Worm (Caenorhabditis elegans) whole organism, L3 larva: ENCODE measurements around the gene CD4.1.

Experiments used
- R02D3.7 ChIP-seq: fragments of 150-350 bp; optimal IDR thresholded peaks from 2 replicates; lab custom pipeline; 2014; ENCODE audit warnings: missing biosample characterization, missing genetic modification characterization
- ZK546.5 ChIP-seq: sonication (generic microtip); optimal IDR thresholded peaks from 2 replicates; lab custom pipeline; 2017; ENCODE audit warnings: missing biosample characterization, missing genetic modification characterization
- aly-2 ChIP-seq: fragments of 150-350 bp; optimal IDR thresholded peaks from 2 replicates; lab custom pipeline; 2014; ENCODE audit warnings: missing biosample characterization, missing genetic modification characterization
- ama-1 ChIP-seq: fragments of 150-350 bp; optimal IDR thresholded peaks from 2 replicates; lab custom pipeline; 2018
- ceh-9 ChIP-seq: sonication (generic microtip); optimal IDR thresholded peaks from 2 replicates; lab custom pipeline; 2018; ENCODE audit warnings: missing biosample characterization, missing genetic modification characterization
- daf-12 ChIP-seq: fragments of 150-350 bp; optimal IDR thresholded peaks from 2 replicates; lab custom pipeline; 2014; ENCODE audit warnings: missing biosample characterization, missing genetic modification reagents, missing genetic modification characterization
- egl-27 ChIP-seq: sonication (generic microtip); optimal IDR thresholded peaks from 4 replicates; lab custom pipeline; 2017; ENCODE audit warnings: missing biosample characterization, missing genetic modification reagents, missing genetic modification characterization
- egl-5 ChIP-seq: fragments of 150-350 bp; optimal IDR thresholded peaks from 2 replicates; lab custom pipeline; 2017; ENCODE audit warnings: missing biosample characterization, missing genetic modification reagents, missing genetic modification characterization, inconsistent platforms
- elt-1 ChIP-seq: fragments of 150-350 bp; optimal IDR thresholded peaks from 2 replicates; lab custom pipeline; 2014; ENCODE audit warnings: missing biosample characterization, missing genetic modification characterization
- eor-1 ChIP-seq, 2 experiments: fragments of 150-350 bp; optimal IDR thresholded peaks; 2 replicates each; lab custom pipeline; 2014 to 2018; ENCODE audit warnings: missing biosample characterization in 2 of 2, missing genetic modification characterization in 2 of 2
- fkh-2 ChIP-seq: fragments of 150-350 bp; optimal IDR thresholded peaks from 2 replicates; lab custom pipeline; 2014; ENCODE audit warnings: missing biosample characterization, missing genetic modification reagents, missing genetic modification characterization
- hmg-11 ChIP-seq: sonication (generic microtip); optimal IDR thresholded peaks from 2 replicates; lab custom pipeline; 2016; ENCODE audit warnings: missing genetic modification characterization, missing compliant biosample characterization
- jun-1 ChIP-seq: fragments of 150-350 bp; optimal IDR thresholded peaks from 2 replicates; lab custom pipeline; 2014; ENCODE audit warnings: missing biosample characterization, missing genetic modification reagents, missing genetic modification characterization
- lin-15B ChIP-seq: fragments of 150-350 bp; optimal IDR thresholded peaks from 2 replicates; lab custom pipeline; 2014; ENCODE audit warnings: missing biosample characterization, missing genetic modification characterization
- lsy-12 ChIP-seq: sonication (generic microtip); optimal IDR thresholded peaks from 2 replicates; lab custom pipeline; 2016; ENCODE audit warnings: mild to moderate bottlenecking, missing genetic modification characterization, missing compliant biosample characterization
- mml-1 ChIP-seq: fragments of 150-350 bp; sonication (generic microtip); optimal IDR thresholded peaks from 3 replicates; lab custom pipeline; 2014; ENCODE audit warnings: missing biosample characterization, missing genetic modification characterization
- nfya-1 ChIP-seq: sonication (generic microtip); optimal IDR thresholded peaks from 2 replicates; lab custom pipeline; 2017; ENCODE audit warnings: missing genetic modification characterization, mild to moderate bottlenecking, missing compliant biosample characterization, antibody characterized with exemption, moderate library complexity; ENCODE audit not compliant: insufficient read depth
- nhr-11 ChIP-seq: fragments of 150-350 bp; optimal IDR thresholded peaks from 2 replicates; lab custom pipeline; 2014; ENCODE audit warnings: missing biosample characterization, missing genetic modification characterization
- nhr-12 ChIP-seq: fragments of 150-350 bp; optimal IDR thresholded peaks from 2 replicates; lab custom pipeline; 2014; ENCODE audit warnings: missing biosample characterization, missing genetic modification characterization
- nhr-23 ChIP-seq: fragments of 150-350 bp; optimal IDR thresholded peaks from 2 replicates; lab custom pipeline; 2014; ENCODE audit warnings: missing biosample characterization, missing genetic modification reagents, missing genetic modification characterization
- nhr-237 ChIP-seq: fragments of 150-350 bp; optimal IDR thresholded peaks from 2 replicates; lab custom pipeline; 2014; ENCODE audit warnings: missing biosample characterization, missing genetic modification characterization
- nhr-25 ChIP-seq: sonication (generic microtip); optimal IDR thresholded peaks from 2 replicates; lab custom pipeline; 2017; ENCODE audit warnings: missing biosample characterization, missing genetic modification characterization
- nhr-28 ChIP-seq: fragments of 150-350 bp; optimal IDR thresholded peaks from 2 replicates; lab custom pipeline; 2014; ENCODE audit warnings: missing biosample characterization, missing genetic modification characterization
- nhr-43 ChIP-seq: sonication (generic microtip); optimal IDR thresholded peaks from 2 replicates; lab custom pipeline; 2016; ENCODE audit warnings: mild to moderate bottlenecking, missing genetic modification characterization, missing compliant biosample characterization; ENCODE audit not compliant: poor library complexity, severe bottlenecking
- nhr-67 ChIP-seq: fragments of 150-350 bp; optimal IDR thresholded peaks from 2 replicates; lab custom pipeline; 2014; ENCODE audit warnings: missing biosample characterization, missing genetic modification characterization
- nhr-76 ChIP-seq: fragments of 150-350 bp; sonication (generic microtip); optimal IDR thresholded peaks from 5 replicates; lab custom pipeline; 2014; ENCODE audit warnings: missing biosample characterization, missing genetic modification characterization
- pha-4 ChIP-seq: fragments of 150-350 bp; optimal IDR thresholded peaks from 2 replicates; lab custom pipeline; 2014; ENCODE audit warnings: missing biosample characterization, missing genetic modification reagents, missing genetic modification characterization
- pqm-1 ChIP-seq: fragments of 150-350 bp; optimal IDR thresholded peaks from 2 replicates; lab custom pipeline; 2017; ENCODE audit warnings: missing biosample characterization, missing genetic modification characterization, inconsistent platforms
- sea-2 ChIP-seq: fragments of 150-350 bp; sonication (generic microtip); optimal IDR thresholded peaks from 4 replicates; lab custom pipeline; 2014; ENCODE audit warnings: missing biosample characterization, missing genetic modification reagents, missing genetic modification characterization
- skn-1 ChIP-seq: fragments of 150-350 bp; optimal IDR thresholded peaks from 2 replicates; lab custom pipeline; 2014; ENCODE audit warnings: missing biosample characterization, missing genetic modification characterization
- snpc-4 ChIP-seq: fragments of 150-350 bp; optimal IDR thresholded peaks from 2 replicates; lab custom pipeline; 2014; ENCODE audit warnings: missing biosample characterization, missing genetic modification characterization
- tbx-2 ChIP-seq: sonication (generic microtip); optimal IDR thresholded peaks from 2 replicates; lab custom pipeline; 2016; ENCODE audit warnings: mild to moderate bottlenecking, missing genetic modification characterization, missing compliant biosample characterization
- unc-39 ChIP-seq: sonication (generic microtip); optimal IDR thresholded peaks from 4 replicates; lab custom pipeline; 2017; ENCODE audit warnings: missing biosample characterization, missing genetic modification characterization
- zag-1 ChIP-seq: fragments of 150-350 bp; optimal IDR thresholded peaks from 2 replicates; lab custom pipeline; 2014; ENCODE audit warnings: missing biosample characterization, missing genetic modification characterization
- ztf-11 ChIP-seq: fragments of 150-350 bp; optimal IDR thresholded peaks from 2 replicates; lab custom pipeline; 2014; ENCODE audit warnings: missing biosample characterization, missing genetic modification characterization
- ztf-4 ChIP-seq: fragments of 150-350 bp; optimal IDR thresholded peaks from 2 replicates; lab custom pipeline; 2014; ENCODE audit warnings: missing biosample characterization, missing genetic modification characterization

Gene CD4.1

DNA sequence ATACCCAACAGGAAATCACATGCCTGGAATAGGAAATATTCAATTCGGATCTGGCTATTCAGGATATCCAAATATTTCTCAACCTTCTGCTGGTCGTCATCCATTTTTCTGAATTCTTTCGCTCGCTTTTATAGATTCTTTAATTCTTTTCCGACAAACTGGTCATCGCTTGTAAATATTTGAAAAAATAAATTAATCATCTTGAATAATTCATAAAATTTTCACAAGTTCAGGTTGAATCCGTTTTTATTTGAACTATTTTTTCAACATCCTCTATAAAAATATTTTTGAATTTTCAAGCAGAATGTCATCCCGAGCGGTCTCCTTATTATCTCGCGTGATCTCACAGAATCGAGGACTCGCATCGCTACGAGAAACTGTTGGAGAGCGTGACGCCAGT lies 12.9 kb upstream of the CD4.1 start, which contains the start of gene mrpl-48:
TSS of gene mrpl-48 (plus strand) at position 301 of the 400 bp plus-strand sequence.
- TF ChIP-seq ama-1 (peak; percentile 28), hmg-11 (tag; lab: Kevin White, UChicago) (no peak)

DNA sequence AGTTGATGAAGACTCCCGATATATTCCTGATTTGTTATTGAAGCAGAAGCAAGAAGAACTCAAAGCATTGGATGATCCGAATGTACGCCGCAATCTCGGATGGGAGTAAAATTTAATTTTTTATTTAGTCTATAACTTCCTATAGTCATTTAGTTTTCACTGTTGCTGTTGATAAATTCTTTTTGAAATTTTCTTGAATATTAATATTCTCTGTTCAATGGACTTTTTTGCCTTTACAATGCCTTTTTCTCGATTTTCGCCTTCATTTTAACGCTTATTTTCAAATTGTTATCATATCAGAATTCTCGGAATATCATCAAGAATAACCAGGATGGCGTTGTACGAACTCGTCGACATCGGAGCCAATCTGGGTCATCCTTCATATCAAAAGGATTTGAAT lies 12.0 kb upstream of the CD4.1 start, which contains the start of gene crn-2:
TSS of gene crn-2 (plus strand) at position 301 of the 400 bp plus-strand sequence.
- TF ChIP-seq nhr-67 (tag; lab: Kevin White, UChicago) (no peak), sea-2 (GFP tag; lab: Kevin White, UChicago) (no peak), nhr-76 (tag; lab: Kevin White, UChicago) (no peak), nfya-1 (tag; lab: Kevin White, UChicago) (no peak), pqm-1 (no peak), R02D3.7 (no peak), lsy-12 (tag; lab: Kevin White, UChicago) (no peak), aly-2 (tag; lab: Kevin White, UChicago) (no peak), skn-1 (tag; lab: Kevin White, UChicago) (no peak), unc-39 (no peak)
- TF ChIP-seq, all 47 proteins: peak for 0

DNA sequence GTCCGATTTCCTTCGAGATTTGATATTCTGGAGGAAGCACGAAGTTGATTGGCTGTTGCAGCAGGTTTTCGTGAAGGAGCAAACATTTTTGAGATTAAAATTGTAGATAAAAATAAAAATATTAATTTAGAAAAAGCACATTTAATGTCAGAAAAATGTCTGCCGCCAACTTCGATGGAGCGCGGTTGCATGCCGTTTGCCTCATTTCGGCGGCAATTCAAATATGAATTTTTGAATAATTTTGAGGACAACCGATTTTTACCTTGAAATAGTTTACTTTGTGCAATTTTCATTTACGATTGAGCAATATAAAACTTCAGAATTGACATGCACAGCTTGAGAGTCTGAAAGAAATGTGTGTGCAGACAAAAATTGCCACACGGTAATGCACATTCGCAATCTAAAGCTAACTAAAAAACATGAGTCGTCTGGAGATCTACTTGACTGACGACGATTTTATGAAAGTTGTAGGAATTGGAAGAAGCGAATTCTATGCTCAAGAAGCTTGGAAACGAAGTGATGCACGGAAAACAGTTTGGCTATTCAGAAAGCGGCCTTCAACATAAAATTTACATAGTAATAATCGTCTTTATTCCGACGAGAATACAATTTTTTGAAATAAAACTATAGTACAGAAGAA lies 9.8 kb upstream of the CD4.1 start, which contains the start of gene zhit-1:
TSS of gene zhit-1 (minus strand) at position 161 of the 640 bp plus-strand sequence.
- peak; percentile 51 for TF ChIP-seq egl-5 (tag; lab: Kevin White, UChicago)
- peak; percentile 21 for TF ChIP-seq nhr-23 (tag; lab: Kevin White, UChicago)
- TF ChIP-seq sea-2 (GFP tag; lab: Kevin White, UChicago), result no peak
- no peak for TF ChIP-seq zag-1 (tag; lab: Kevin White, UChicago)
- peak; percentile 45 for TF ChIP-seq pha-4 (tag; lab: Kevin White, UChicago)
- TF ChIP-seq snpc-4, result peak; percentile 58
- no peak for TF ChIP-seq jun-1 (tag; lab: Kevin White, UChicago)
- TF ChIP-seq nhr-11 (tag; lab: Kevin White, UChicago), result no peak
- no peak for TF ChIP-seq nhr-67 (tag; lab: Kevin White, UChicago)
- no peak for TF ChIP-seq fkh-2 (tag; lab: Kevin White, UChicago)
- no peak for TF ChIP-seq nhr-28
- no peak for TF ChIP-seq daf-12 (tag; lab: Kevin White, UChicago)
- no peak for TF ChIP-seq ztf-11
- TF ChIP-seq nhr-43, result no peak
- no peak for TF ChIP-seq lsy-12 (tag; lab: Kevin White, UChicago)
- TF ChIP-seq elt-1 (tag; lab: Kevin White, UChicago), result no peak
- TF ChIP-seq lin-15B (tag; lab: Kevin White, UChicago), result peak; percentile 58
- TF ChIP-seq nhr-25, result no peak
- TF ChIP-seq nhr-12 (tag; lab: Kevin White, UChicago), result no peak
- TF ChIP-seq R02D3.7, result no peak
- TF ChIP-seq unc-39, result no peak
- TF ChIP-seq nfya-1 (tag; lab: Kevin White, UChicago), result peak; percentile 42
- TF ChIP-seq egl-27, result no peak
- no peak for TF ChIP-seq tbx-2 (tag; lab: Kevin White, UChicago)
- TF ChIP-seq ztf-4 (tag; lab: Kevin White, UChicago), result no peak
- no peak for TF ChIP-seq pqm-1
- no peak for TF ChIP-seq ZK546.5
- no peak for TF ChIP-seq ama-1
- TF ChIP-seq mml-1, result no peak

DNA sequence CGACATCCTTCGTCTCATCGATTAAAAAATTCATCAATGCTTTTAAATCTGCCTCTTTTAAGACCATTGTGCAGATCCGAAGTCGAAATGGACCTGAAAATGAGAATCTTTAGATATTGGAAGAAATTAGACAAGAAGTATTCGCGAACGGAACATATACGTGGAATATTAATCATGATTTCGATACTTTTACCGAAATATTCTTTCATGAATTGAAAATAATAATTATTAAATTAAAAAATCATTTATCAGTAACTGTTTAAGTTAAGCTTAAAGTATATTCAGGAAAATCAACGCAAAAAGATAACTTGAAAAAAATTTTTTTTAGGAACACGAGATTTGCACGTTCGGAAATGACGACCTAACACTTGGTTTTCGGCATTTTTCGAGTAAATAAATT lies 5.1 kb upstream of the CD4.1 start, which contains the start of gene CD4.8:
TSS of gene CD4.8 (minus strand) at position 101 of the 400 bp plus-strand sequence.
- TF ChIP-seq nhr-11 (tag; lab: Kevin White, UChicago), result no peak
- no peak for TF ChIP-seq unc-39
- no peak for TF ChIP-seq snpc-4
- TF ChIP-seq R02D3.7, result no peak
- no peak for TF ChIP-seq ceh-9 (tag; lab: Kevin White, UChicago)
- no peak for TF ChIP-seq eor-1 (tag; optimal IDR thresholded peaks at IDR 0.05; lab: Kevin White, UChicago)
- no peak for TF ChIP-seq egl-5 (tag; lab: Kevin White, UChicago)
- no peak for TF ChIP-seq nhr-23 (tag; lab: Kevin White, UChicago)
- TF ChIP-seq ztf-4 (tag; lab: Kevin White, UChicago), result no peak
- TF ChIP-seq zag-1 (tag; lab: Kevin White, UChicago), result no peak
- TF ChIP-seq nhr-237, result no peak
- TF ChIP-seq lsy-12 (tag; lab: Kevin White, UChicago), result no peak
- no peak for TF ChIP-seq pqm-1
- no peak for TF ChIP-seq mml-1
